Fruit fly (Drosophila melanogaster) whole organism, prepupa: Measurements from ENCODE around the gene Hsp67Bc.

ENCODE experiments used
- Blimp-1 ChIP-seq: fragments of 200-800 bp; sonication (Bioruptor generic); optimal IDR thresholded peaks from 3 replicates; lab custom pipeline; 2017; ENCODE audit warnings: missing biosample characterization, missing genetic modification characterization, mild to moderate bottlenecking, moderate library complexity, missing genetic modification reagents
- CG10669 ChIP-seq: fragments of 200-800 bp; sonication (Bioruptor generic); optimal IDR thresholded peaks from 3 replicates; lab custom pipeline; 2018; ENCODE audit warnings: missing biosample characterization, mild to moderate bottlenecking, missing genetic modification characterization, moderate library complexity
- CG11294 ChIP-seq: fragments of 200-800 bp; sonication (Bioruptor generic); IDR thresholded peaks from 2 replicates; pipeline ENCODE4 v1.3.6; 2022; ENCODE audit warnings: missing biosample characterization, missing genetic modification characterization
- CG11902 ChIP-seq: fragments of 200-800 bp; sonication (Bioruptor generic); optimal IDR thresholded peaks from 3 replicates; lab custom pipeline; 2016; ENCODE audit warnings: missing biosample characterization, missing genetic modification characterization
- CG1621 ChIP-seq: fragments of 200-800 bp; sonication (Bioruptor generic); optimal IDR thresholded peaks from 3 replicates; lab custom pipeline; 2018; ENCODE audit warnings: missing biosample characterization, mild to moderate bottlenecking, missing genetic modification characterization
- CG31627 ChIP-seq: fragments of 200-800 bp; sonication (Bioruptor generic); optimal IDR thresholded peaks from 3 replicates; lab custom pipeline; 2016; ENCODE audit warnings: missing biosample characterization, missing genetic modification characterization
- CG32006 ChIP-seq: fragments of 200-800 bp; sonication (Bioruptor generic); optimal IDR thresholded peaks from 3 replicates; lab custom pipeline; 2017; ENCODE audit warnings: missing biosample characterization, mild to moderate bottlenecking, missing genetic modification characterization
- CG3919 ChIP-seq: fragments of 200-800 bp; sonication (Bioruptor generic); optimal IDR thresholded peaks from 3 replicates; lab custom pipeline; 2016; ENCODE audit warnings: missing biosample characterization, missing genetic modification characterization
- CG4318 ChIP-seq: fragments of 200-800 bp; sonication (Bioruptor generic); optimal IDR thresholded peaks from 3 replicates; lab custom pipeline; 2017; ENCODE audit warnings: missing biosample characterization, mild to moderate bottlenecking, missing genetic modification characterization
- CG6163 ChIP-seq: fragments of 200-800 bp; sonication (Bioruptor generic); IDR thresholded peaks from 3 replicates; pipeline ENCODE4 v1.3.6; 2022; ENCODE audit warnings: missing biosample characterization, missing genetic modification characterization
- CG6276 ChIP-seq: fragments of 200-800 bp; sonication (Bioruptor generic); optimal IDR thresholded peaks from 2 replicates; lab custom pipeline; 2017; ENCODE audit warnings: missing biosample characterization, mild to moderate bottlenecking, missing genetic modification characterization
- CG6792 ChIP-seq: fragments of 200-800 bp; sonication (Bioruptor generic); optimal IDR thresholded peaks from 3 replicates; lab custom pipeline; 2016; ENCODE audit warnings: missing biosample characterization, missing genetic modification characterization
- CG6808 ChIP-seq: fragments of 200-800 bp; sonication (Bioruptor generic); optimal IDR thresholded peaks from 3 replicates; lab custom pipeline; 2017; ENCODE audit warnings: missing biosample characterization, missing genetic modification characterization, mild to moderate bottlenecking, moderate library complexity, missing genetic modification reagents
- CG8319 ChIP-seq: fragments of 200-800 bp; sonication (Bioruptor generic); optimal IDR thresholded peaks from 3 replicates; lab custom pipeline; 2016; ENCODE audit warnings: missing biosample characterization, missing genetic modification characterization
- CG8632 ChIP-seq: fragments of 200-800 bp; sonication (Bioruptor generic); optimal IDR thresholded peaks from 3 replicates; lab custom pipeline; 2016; ENCODE audit warnings: missing biosample characterization, missing genetic modification characterization
- Eip75B ChIP-seq: fragments of 200-800 bp; sonication (Bioruptor generic); optimal IDR thresholded peaks from 3 replicates; lab custom pipeline; 2016; ENCODE audit warnings: missing biosample characterization, missing genetic modification characterization
- Eip78C ChIP-seq: fragments of 200-800 bp; sonication (Bioruptor generic); peaks from one replicate; lab custom pipeline; 2016; ENCODE audit warnings: missing biosample characterization, missing genetic modification characterization
- Gug ChIP-seq: fragments of 200-800 bp; sonication (Bioruptor generic); IDR thresholded peaks from 2 replicates; pipeline ENCODE4 v1.3.6; 2022; ENCODE audit warnings: missing biosample characterization, missing genetic modification characterization
- Hr39 ChIP-seq: fragments of 200-800 bp; sonication (Bioruptor generic); optimal IDR thresholded peaks from 2 replicates; lab custom pipeline; 2016; ENCODE audit warnings: missing biosample characterization, missing genetic modification characterization
- Hr4 ChIP-seq: fragments of 200-800 bp; sonication (Bioruptor generic); optimal IDR thresholded peaks from 3 replicates; lab custom pipeline; 2016; ENCODE audit warnings: missing biosample characterization, missing genetic modification characterization
- Met ChIP-seq: fragments of 200-800 bp; sonication (Bioruptor generic); optimal IDR thresholded peaks from 3 replicates; lab custom pipeline; 2016; ENCODE audit warnings: missing biosample characterization, missing genetic modification characterization
- Sox102F ChIP-seq: fragments of 200-800 bp; sonication (Bioruptor generic); optimal IDR thresholded peaks from 2 replicates; lab custom pipeline; 2016; ENCODE audit warnings: missing biosample characterization, mild to moderate bottlenecking, missing genetic modification characterization
- Sox14 ChIP-seq: fragments of 200-800 bp; sonication (Bioruptor generic); optimal IDR thresholded peaks from 3 replicates; lab custom pipeline; 2016; ENCODE audit warnings: missing biosample characterization, missing genetic modification characterization
- Sox15 ChIP-seq: fragments of 200-800 bp; sonication (Bioruptor generic); optimal IDR thresholded peaks from 3 replicates; lab custom pipeline; 2016; ENCODE audit warnings: missing biosample characterization, missing genetic modification characterization
- achi ChIP-seq: fragments of 200-800 bp; sonication (Bioruptor generic); optimal IDR thresholded peaks from 3 replicates; lab custom pipeline; 2016; ENCODE audit warnings: missing biosample characterization, missing genetic modification characterization
- acj6 ChIP-seq: fragments of 200-800 bp; sonication (Bioruptor generic); optimal IDR thresholded peaks from 3 replicates; lab custom pipeline; 2016; ENCODE audit warnings: missing biosample characterization, missing genetic modification characterization
- dsx ChIP-seq: fragments of 200-800 bp; optimal IDR thresholded peaks from 3 replicates; lab custom pipeline; 2019; ENCODE audit warnings: missing biosample characterization, mild to moderate bottlenecking, missing genetic modification characterization, moderate library complexity; ENCODE audit not compliant: poor library complexity, severe bottlenecking
- esn ChIP-seq: fragments of 200-800 bp; sonication (Bioruptor generic); optimal IDR thresholded peaks from 2 replicates; lab custom pipeline; 2016; ENCODE audit warnings: missing biosample characterization, mild to moderate bottlenecking, missing genetic modification characterization, moderate library complexity
- fd59A ChIP-seq: fragments of 200-800 bp; sonication (Bioruptor generic); optimal IDR thresholded peaks from 2 replicates; lab custom pipeline; 2017; ENCODE audit warnings: missing biosample characterization, mild to moderate bottlenecking, missing genetic modification characterization, missing genetic modification reagents
- fd85E ChIP-seq: fragments of 200-800 bp; sonication (Bioruptor generic); optimal IDR thresholded peaks from 3 replicates; lab custom pipeline; 2016; ENCODE audit warnings: missing biosample characterization, missing genetic modification characterization
- lz ChIP-seq: fragments of 200-800 bp; sonication (Bioruptor generic); optimal IDR thresholded peaks from 3 replicates; lab custom pipeline; 2016; ENCODE audit warnings: missing biosample characterization, missing genetic modification characterization
- net ChIP-seq: fragments of 200-800 bp; sonication (Bioruptor generic); optimal IDR thresholded peaks from 3 replicates; lab custom pipeline; 2016; ENCODE audit warnings: missing biosample characterization, missing genetic modification characterization
- ss ChIP-seq, 2 experiments: fragments of 200-800 bp; sonication (Bioruptor generic); optimal IDR thresholded peaks; 2 replicates in 1 of 2; 3 replicates in 1 of 2; lab custom pipeline; 2017 to 2018; ENCODE audit warnings: mild to moderate bottlenecking in 2 of 2, missing biosample characterization in 2 of 2, missing genetic modification characterization in 2 of 2, moderate library complexity in 1 of 2
- svp ChIP-seq: fragments of 200-800 bp; sonication (Bioruptor generic); peaks from one replicate; lab custom pipeline; 2016; ENCODE audit warnings: missing biosample characterization, missing genetic modification characterization
- topi ChIP-seq: fragments of 200-800 bp; sonication (Bioruptor generic); optimal IDR thresholded peaks from 3 replicates; lab custom pipeline; 2016; ENCODE audit warnings: missing biosample characterization, missing genetic modification characterization
- vri ChIP-seq: fragments of 200-800 bp; sonication (Bioruptor generic); optimal IDR thresholded peaks from 3 replicates; lab custom pipeline; 2016; ENCODE audit warnings: missing biosample characterization, mild to moderate bottlenecking, missing genetic modification characterization

The Hsp67Bc gene

dm6 chr3L:9410754-9411423, 38.6 kb upstream of the Hsp67Bc start, which contains the start of the genes CG4022 and Cpsf5 (continued):
- TF ChIP-seq CG8319 (GFP tag; lab: Kevin White, UChicago) = no peak
- peak; percentile 41 for TF ChIP-seq dsx (GFP tag; lab: Kevin White, UChicago)
- TF ChIP-seq CG11294 = 0 out of 2 replicates have a peak, but pooled peaks have one; percentile 22
- TF ChIP-seq CG10669 (GFP tag; lab: Kevin White, UChicago) = no peak
- peak; percentile 83 for TF ChIP-seq Hr4 (GFP tag; lab: Kevin White, UChicago)
- TF ChIP-seq Met (GFP tag; lab: Kevin White, UChicago) = peak; percentile 74
- peak; percentile 77 for TF ChIP-seq Sox102F (GFP tag; lab: Kevin White, UChicago)
- TF ChIP-seq svp (GFP tag; lab: Kevin White, UChicago) = no peak
- TF ChIP-seq Gug (GFP tag; lab: Robert Waterston, UW) = no peak; the same call in 1 of the 2 replicates
- peak; percentile 62 for TF ChIP-seq Hr39 (GFP tag; lab: Kevin White, UChicago)
- TF ChIP-seq fd59A (GFP tag; lab: Kevin White, UChicago) = no peak
- peak; percentile 36 for TF ChIP-seq CG6808 (GFP tag; lab: Kevin White, UChicago)
- peak; percentile 29 for TF ChIP-seq CG8632 (GFP tag; lab: Kevin White, UChicago)
- no peak for TF ChIP-seq CG6276 (GFP tag; lab: Kevin White, UChicago)
- TF ChIP-seq esn = peak; percentile 82
- TF ChIP-seq CG4318 = no peak
- TF ChIP-seq CG32006 (GFP tag; lab: Kevin White, UChicago) = peak; percentile 82
- TF ChIP-seq CG11902 (GFP tag; lab: Kevin White, UChicago) = peak; percentile 4
- TF ChIP-seq acj6 (GFP tag; lab: Kevin White, UChicago) = peak; percentile 77
- peak; percentile 36 for TF ChIP-seq CG1621 (tag; lab: Kevin White, UChicago)
- TF ChIP-seq Sox15 (GFP tag; lab: Kevin White, UChicago) = peak; percentile 46
- TF ChIP-seq Eip75B (GFP tag; lab: Kevin White, UChicago) = peak; percentile 78
- peak; percentile 79 for TF ChIP-seq CG6163
- TF ChIP-seq CG6792 (GFP tag; lab: Kevin White, UChicago) = peak; percentile 64

dm6 chr3L:9410030-9410589, 37.8 kb upstream of the Hsp67Bc start:
- TF ChIP-seq Sox14 (GFP tag; lab: Kevin White, UChicago) (peak; percentile 80), ss (GFP tag; optimal IDR thresholded peaks at IDR 0.05; lab: Kevin White, UChicago) (peak; percentile 23 to 41), fd59A (GFP tag; lab: Kevin White, UChicago) (no peak), achi (GFP tag; lab: Kevin White, UChicago) (no peak), Hr39 (GFP tag; lab: Kevin White, UChicago) (no peak), CG1621 (tag; lab: Kevin White, UChicago) (peak; percentile 52)
- TF ChIP-seq, all 60 proteins: peak for 3

- TF ChIP-seq ss (GFP tag; optimal IDR thresholded peaks at IDR 0.05; lab: Kevin White, UChicago) (no peak), CG10669 (GFP tag; lab: Kevin White, UChicago) (no peak), CG3919 (GFP tag; lab: Kevin White, UChicago) (no peak), CG1621 (tag; lab: Kevin White, UChicago) (no peak)
Observed at dm6 chr3L:9404497-9404896, 32.2 kb upstream of the Hsp67Bc start, which contains the start of gene Cpr67B. Cpr67B (plus strand) TSS chr3L:9404797.

dm6 chr3L:9402157-9402890, 30.0 kb upstream of the Hsp67Bc start, which contains the start of gene eIF4E1:
eIF4E1 (minus strand) TSS chr3L:9402460.
- TF ChIP-seq Eip78C (GFP tag; lab: Kevin White, UChicago) = peak; percentile 83
- no peak for TF ChIP-seq Hr39 (GFP tag; lab: Kevin White, UChicago)
- peak; percentile 9 for TF ChIP-seq CG31627
- TF ChIP-seq CG6163 = 0 out of 3 replicates have a peak, but pooled peaks have one; percentile 0
- no peak for TF ChIP-seq Blimp-1 (GFP tag; lab: Kevin White, UChicago)
- TF ChIP-seq topi (GFP tag; lab: Kevin White, UChicago) = peak; percentile 8
- TF ChIP-seq lz (GFP tag; lab: Kevin White, UChicago) = peak; percentile 14
- TF ChIP-seq fd85E (GFP tag; lab: Kevin White, UChicago) = no peak
- no peak for TF ChIP-seq CG10669 (GFP tag; lab: Kevin White, UChicago)
- no peak for TF ChIP-seq net (GFP tag; lab: Kevin White, UChicago)
- no peak for TF ChIP-seq vri (GFP tag; lab: Kevin White, UChicago)
